Fruit fly (Drosophila melanogaster): ENCODE results near the gene ppk28.
A peak's percentile ranks its signal among the peaks of the same experiment; 100 is the strongest.

Gene ppk28

dm6 chrX:16854746-16855145, 48.9 kb downstream of the ppk28 start (continued):
- 0 out of 2 replicates have a peak, but pooled peaks have one; percentile 23 for TF ChIP-seq CG14014 (GFP tag; IDR thresholded peaks at IDR 0.05)
- TF ChIP-seq HLH54F (GFP tag; optimal IDR thresholded peaks at IDR 0.05): no peak
- peak; percentile 54 for TF ChIP-seq Meics (GFP tag; optimal IDR thresholded peaks at IDR 0.05)
- no peak for TF ChIP-seq cato (GFP tag; optimal IDR thresholded peaks at IDR 0.05; ENCODE audit: borderline replicate concordance)
- peak; percentile 24 for TF ChIP-seq CG9817 (tag; optimal IDR thresholded peaks at IDR 0.05)
- TF ChIP-seq al (GFP tag; IDR thresholded peaks at IDR 0.05): no peak
- peak; percentile 51; the same call in 1 of the 2 replicates for TF ChIP-seq sisA (GFP tag; IDR thresholded peaks at IDR 0.05)
- TF ChIP-seq run (tag; optimal IDR thresholded peaks at IDR 0.05): peak; percentile 29
- TF ChIP-seq dmrt99B (tag; optimal IDR thresholded peaks at IDR 0.05): peak; percentile 81
- peak; percentile 47; the same call in 1 of the 2 replicates for TF ChIP-seq ttk (GFP tag; IDR thresholded peaks at IDR 0.05)
- peak; percentile 68 for TF ChIP-seq CG10979 (tag; optimal IDR thresholded peaks at IDR 0.05)
- peak; percentile 13 for TF ChIP-seq Fer3 (tag; optimal IDR thresholded peaks at IDR 0.05)
- peak; percentile 22 for TF ChIP-seq CG3407 (GFP tag; optimal IDR thresholded peaks at IDR 0.05)
- TF ChIP-seq CG34376 (GFP tag; optimal IDR thresholded peaks at IDR 0.05): no peak
- TF ChIP-seq Xrp1 (GFP tag; IDR thresholded peaks at IDR 0.05): peak; percentile 43; the same call in 1 of the 2 replicates
- TF ChIP-seq dati (GFP tag; IDR thresholded peaks at IDR 0.05): no peak
- TF ChIP-seq Nf-YB (GFP tag; optimal IDR thresholded peaks at IDR 0.05): peak; percentile 34
- peak in 1 of 2 experiments; percentile 54 for TF ChIP-seq bsh (GFP tag; optimal IDR thresholded peaks at IDR 0.05)
- TF ChIP-seq CG8388 (GFP tag; optimal IDR thresholded peaks at IDR 0.05): peak; percentile 55
- TF ChIP-seq Atf3 (GFP tag; optimal IDR thresholded peaks at IDR 0.05): no peak
- TF ChIP-seq hkb (optimal IDR thresholded peaks at IDR 0.05): no peak
- TF ChIP-seq hkb (GFP tag; IDR thresholded peaks at IDR 0.05): peak; percentile 73
- no peak for TF ChIP-seq CG17568 (GFP tag; optimal IDR thresholded peaks at IDR 0.05)
- TF ChIP-seq CG14667 (GFP tag; IDR thresholded peaks at IDR 0.05): 0 out of 2 replicates have a peak, but pooled peaks have one; percentile 30
- peak; percentile 83 for TF ChIP-seq CG11504 (tag; optimal IDR thresholded peaks at IDR 0.05)
- peak; percentile 26 for TF ChIP-seq CG10654 (GFP tag; optimal IDR thresholded peaks at IDR 0.05)
- peak; percentile 45 for TF ChIP-seq Ada2b (GFP tag; IDR thresholded peaks at IDR 0.05)
- TF ChIP-seq cas (GFP tag; IDR thresholded peaks at IDR 0.05): no peak
- TF ChIP-seq CG10543 (GFP tag; optimal IDR thresholded peaks at IDR 0.05): no peak
- TF ChIP-seq Hr78 (GFP tag; optimal IDR thresholded peaks at IDR 0.05): peak in 1 of 2 experiments; percentile 7
- 0 out of 3 replicates have a peak, but pooled peaks have one; percentile 33 for TF ChIP-seq so (GFP tag; IDR thresholded peaks at IDR 0.05)
- peak; percentile 65 for TF ChIP-seq fd96Cb (tag; optimal IDR thresholded peaks at IDR 0.05)
- TF ChIP-seq CG2712 (tag; optimal IDR thresholded peaks at IDR 0.05): peak; percentile 54
- TF ChIP-seq onecut (GFP tag; IDR thresholded peaks at IDR 0.05): peak; percentile 36; the same call in 1 of the 2 replicates
- 0 out of 3 replicates have a peak, but pooled peaks have one; percentile 38 for TF ChIP-seq ci (GFP tag; IDR thresholded peaks at IDR 0.05)
- TF ChIP-seq cwo (GFP tag; optimal IDR thresholded peaks at IDR 0.05): peak; percentile 38
- no peak for TF ChIP-seq fu2 (GFP tag; optimal IDR thresholded peaks at IDR 0.05)
- no peak for TF ChIP-seq aop (GFP tag; IDR thresholded peaks at IDR 0.05)
- TF ChIP-seq ewg (GFP tag; optimal IDR thresholded peaks at IDR 0.05): peak; percentile 43
- TF ChIP-seq dysf (GFP tag; IDR thresholded peaks at IDR 0.05): peak; percentile 62; the same call in 2 of the 3 replicates
- peak; percentile 31 for TF ChIP-seq Vsx1 (GFP tag; optimal IDR thresholded peaks at IDR 0.05)
- peak; percentile 15; the same call in 1 of the 2 replicates for TF ChIP-seq ap (GFP tag; IDR thresholded peaks at IDR 0.05)
- TF ChIP-seq CG7271 (tag; optimal IDR thresholded peaks at IDR 0.05): no peak
- peak; percentile 72 for TF ChIP-seq nmo (GFP tag; optimal IDR thresholded peaks at IDR 0.05)
- peak; percentile 36 for TF ChIP-seq ind (GFP tag; optimal IDR thresholded peaks at IDR 0.05)
- TF ChIP-seq CG10366 (GFP tag; IDR thresholded peaks at IDR 0.05): peak; percentile 23; the same call in 1 of the 2 replicates
- peak; percentile 43 for TF ChIP-seq CG12071 (GFP tag; optimal IDR thresholded peaks at IDR 0.05)
- peak; percentile 47 for TF ChIP-seq esg (GFP tag; conservative IDR thresholded peaks at IDR 0.05)
- TF ChIP-seq lilli (GFP tag; optimal IDR thresholded peaks at IDR 0.05): peak; percentile 27
- TF ChIP-seq gsb-n (tag; optimal IDR thresholded peaks at IDR 0.05): peak; percentile 30

All from whole organism, embryonic.